Fruit fly (Drosophila melanogaster): ENCODE results near the gene Gnpnat.

The Gnpnat gene

dm6 chr3R:29745056-29745455 lies 7.0 kb downstream of the Gnpnat start, which contains the start of the genes Wdr24 and IntS11 (continued):
- 0 out of 4 replicates have a peak, but pooled peaks have one; percentile 42 for TF ChIP-seq Dll (GFP tag; IDR thresholded peaks at IDR 0.05; ENCODE audit: partially characterized antibody)
- peak; percentile 51 for TF ChIP-seq CG13123 (GFP tag; optimal IDR thresholded peaks at IDR 0.05)
- no peak; the same call in 2 of the 3 replicates for TF ChIP-seq knrl (GFP tag; IDR thresholded peaks at IDR 0.05; ENCODE audit: partially characterized antibody)
- TF ChIP-seq CG10267 (tag; optimal IDR thresholded peaks at IDR 0.05) = peak; percentile 68
- TF ChIP-seq NFAT (GFP tag; IDR thresholded peaks at IDR 0.05) = peak; percentile 95
- TF ChIP-seq CG2889 (GFP tag; IDR thresholded peaks at IDR 0.05) = peak; percentile 84
- peak; percentile 93 for TF ChIP-seq CG11456 (GFP tag; IDR thresholded peaks at IDR 0.05)
- TF ChIP-seq CG11696 (GFP tag; IDR thresholded peaks at IDR 0.05) = no peak
- TF ChIP-seq Abd-B (GFP tag; optimal IDR thresholded peaks at IDR 0.05) = peak; percentile 95
- peak; percentile 91 for TF ChIP-seq rib (GFP tag; IDR thresholded peaks at IDR 0.05)
- TF ChIP-seq vfl (GFP tag; optimal IDR thresholded peaks at IDR 0.05) = peak; percentile 81
- TF ChIP-seq CG4424 (GFP tag; optimal IDR thresholded peaks at IDR 0.05) = peak; percentile 42
- peak; percentile 82 for TF ChIP-seq NfI (GFP tag; optimal IDR thresholded peaks at IDR 0.05)
- TF ChIP-seq fd102C (GFP tag; optimal IDR thresholded peaks at IDR 0.05) = no peak
- TF ChIP-seq pan (optimal IDR thresholded peaks at IDR 0.05) = no peak
- TF ChIP-seq pan (GFP tag; optimal IDR thresholded peaks at IDR 0.05 in 1 of 2, IDR thresholded peaks at IDR 0.05 in 1 of 2) = peak in 1 of 2 experiments; percentile 96
- peak; percentile 89 for TF ChIP-seq gem (tag; optimal IDR thresholded peaks at IDR 0.05)
- peak; percentile 75 for TF ChIP-seq fd96Cb (tag; optimal IDR thresholded peaks at IDR 0.05)
- peak; percentile 90 for TF ChIP-seq ken (GFP tag; IDR thresholded peaks at IDR 0.05)
- peak; percentile 96 for TF ChIP-seq Dbx (GFP tag; IDR thresholded peaks at IDR 0.05)
- peak; percentile 92 for TF ChIP-seq Elba2 (GFP tag; optimal IDR thresholded peaks at IDR 0.05)
- TF ChIP-seq ewg (GFP tag; optimal IDR thresholded peaks at IDR 0.05) = peak; percentile 60
- no peak for TF ChIP-seq CG10543 (GFP tag; optimal IDR thresholded peaks at IDR 0.05)
- no peak for TF ChIP-seq tap (tag; optimal IDR thresholded peaks at IDR 0.05)
- no peak for TF ChIP-seq inv (GFP tag; IDR thresholded peaks at IDR 0.05; ENCODE audit: partially characterized antibody)
- TF ChIP-seq CG8359 (GFP tag; optimal IDR thresholded peaks at IDR 0.05; ENCODE audit: borderline replicate concordance) = no peak
- TF ChIP-seq CG7372 (GFP tag; IDR thresholded peaks at IDR 0.05) = peak; percentile 93
- TF ChIP-seq CG7357 (GFP tag; IDR thresholded peaks at IDR 0.05) = peak; percentile 81
- peak; percentile 81 for TF ChIP-seq CG14710 (tag; optimal IDR thresholded peaks at IDR 0.05)
- peak; percentile 97 for TF ChIP-seq Drgx (GFP tag; IDR thresholded peaks at IDR 0.05)
- no peak for TF ChIP-seq CG10462 (GFP tag; optimal IDR thresholded peaks at IDR 0.05)
- TF ChIP-seq wor (GFP tag; IDR thresholded peaks at IDR 0.05) = peak; percentile 69
- 0 out of 2 replicates have a peak, but pooled peaks have one; percentile 49 for TF ChIP-seq sim (GFP tag; IDR thresholded peaks at IDR 0.05)
- peak; percentile 86 for TF ChIP-seq CG30403 (GFP tag; optimal IDR thresholded peaks at IDR 0.05)
- TF ChIP-seq croc (GFP tag; conservative IDR thresholded peaks at IDR 0.05) = peak; percentile 75
- peak; percentile 82 for TF ChIP-seq Hmr (GFP tag; optimal IDR thresholded peaks at IDR 0.05)
- TF ChIP-seq CG11695 (GFP tag; IDR thresholded peaks at IDR 0.05) = peak; percentile 72; the same call in 2 of the 3 replicates
- no peak for TF ChIP-seq CG3407 (GFP tag; optimal IDR thresholded peaks at IDR 0.05)
- TF ChIP-seq NC2α (GFP tag; optimal IDR thresholded peaks at IDR 0.05) = no peak
- TF ChIP-seq PHDP (tag; optimal IDR thresholded peaks at IDR 0.05) = peak; percentile 83
- peak; percentile 98 for TF ChIP-seq MBD-R2 (GFP tag; IDR thresholded peaks at IDR 0.05)
- TF ChIP-seq ranshi (GFP tag; IDR thresholded peaks at IDR 0.05) = peak; percentile 94
- TF ChIP-seq Sin3A (optimal IDR thresholded peaks at IDR 0.05) = peak; percentile 93
- peak; percentile 68 for TF ChIP-seq CG13296 (GFP tag; optimal IDR thresholded peaks at IDR 0.05)
- no peak for TF ChIP-seq CG3838 (GFP tag; optimal IDR thresholded peaks at IDR 0.05)
- TF ChIP-seq vnd (GFP tag; IDR thresholded peaks at IDR 0.05; ENCODE audit: partially characterized antibody) = peak; percentile 52; the same call in 2 of the 3 replicates
- TF ChIP-seq nmo (GFP tag; optimal IDR thresholded peaks at IDR 0.05) = peak; percentile 88
- peak; percentile 28 for TF ChIP-seq ab (GFP tag; optimal IDR thresholded peaks at IDR 0.05)
- TF ChIP-seq Usf (GFP tag; optimal IDR thresholded peaks at IDR 0.05) = peak; percentile 87
- peak; percentile 84 for TF ChIP-seq ssp (GFP tag; IDR thresholded peaks at IDR 0.05)
- TF ChIP-seq CG3726 (GFP tag; IDR thresholded peaks at IDR 0.05) = peak; percentile 85; the same call in 2 of the 3 replicates
